Fruit fly (Drosophila melanogaster) whole organism, prepupa: ENCODE measurements around the gene CG42538.

Source experiments
- Blimp-1 ChIP-seq: fragments of 200-800 bp; sonication (Bioruptor generic); optimal IDR thresholded peaks from 3 replicates; lab custom pipeline; 2017; ENCODE audit warnings: missing biosample characterization, missing genetic modification characterization, mild to moderate bottlenecking, moderate library complexity, missing genetic modification reagents
- CG10631 ChIP-seq: fragments of 200-800 bp; sonication (Bioruptor generic); optimal IDR thresholded peaks from 2 replicates; lab custom pipeline; 2016; ENCODE audit warnings: missing biosample characterization, missing genetic modification characterization
- CG11294 ChIP-seq: fragments of 200-800 bp; sonication (Bioruptor generic); IDR thresholded peaks from 2 replicates; pipeline ENCODE4 v1.3.6; 2022; ENCODE audit warnings: missing biosample characterization, missing genetic modification characterization
- CG11762 ChIP-seq: fragments of 200-800 bp; sonication (Bioruptor generic); optimal IDR thresholded peaks from 3 replicates; lab custom pipeline; 2016; ENCODE audit warnings: missing biosample characterization, missing genetic modification characterization; ENCODE audit not compliant: insufficient read depth
- CG11902 ChIP-seq: fragments of 200-800 bp; sonication (Bioruptor generic); optimal IDR thresholded peaks from 3 replicates; lab custom pipeline; 2016; ENCODE audit warnings: missing biosample characterization, missing genetic modification characterization
- CG1621 ChIP-seq: fragments of 200-800 bp; sonication (Bioruptor generic); optimal IDR thresholded peaks from 3 replicates; lab custom pipeline; 2018; ENCODE audit warnings: missing biosample characterization, mild to moderate bottlenecking, missing genetic modification characterization
- CG16779 ChIP-seq: fragments of 200-800 bp; sonication (Bioruptor generic); optimal IDR thresholded peaks from 3 replicates; lab custom pipeline; 2017; ENCODE audit warnings: missing biosample characterization, mild to moderate bottlenecking, missing genetic modification characterization
- CG3032 ChIP-seq: fragments of 200-800 bp; optimal IDR thresholded peaks from 2 replicates; lab custom pipeline; 2019; ENCODE audit warnings: missing biosample characterization, mild to moderate bottlenecking, missing genetic modification characterization, moderate library complexity
- CG32006 ChIP-seq: fragments of 200-800 bp; sonication (Bioruptor generic); optimal IDR thresholded peaks from 3 replicates; lab custom pipeline; 2017; ENCODE audit warnings: missing biosample characterization, mild to moderate bottlenecking, missing genetic modification characterization
- CG6163 ChIP-seq: fragments of 200-800 bp; sonication (Bioruptor generic); IDR thresholded peaks from 3 replicates; pipeline ENCODE4 v1.3.6; 2022; ENCODE audit warnings: missing biosample characterization, missing genetic modification characterization
- CG6276 ChIP-seq: fragments of 200-800 bp; sonication (Bioruptor generic); optimal IDR thresholded peaks from 2 replicates; lab custom pipeline; 2017; ENCODE audit warnings: missing biosample characterization, mild to moderate bottlenecking, missing genetic modification characterization
- CG6792 ChIP-seq: fragments of 200-800 bp; sonication (Bioruptor generic); optimal IDR thresholded peaks from 3 replicates; lab custom pipeline; 2016; ENCODE audit warnings: missing biosample characterization, missing genetic modification characterization
- CG6854 ChIP-seq: fragments of 200-800 bp; sonication (Bioruptor generic); optimal IDR thresholded peaks from 2 replicates; lab custom pipeline; 2017; ENCODE audit warnings: missing biosample characterization, mild to moderate bottlenecking, missing genetic modification characterization
- CG7368 ChIP-seq: fragments of 200-800 bp; sonication (Bioruptor generic); optimal IDR thresholded peaks from 3 replicates; lab custom pipeline; 2016; ENCODE audit warnings: missing biosample characterization, missing genetic modification characterization
- CG8119 ChIP-seq: fragments of 200-800 bp; sonication (Bioruptor generic); IDR thresholded peaks from 3 replicates; pipeline ENCODE4 v1.3.6; 2022; ENCODE audit warnings: missing biosample characterization, missing genetic modification characterization
- CG8319 ChIP-seq: fragments of 200-800 bp; sonication (Bioruptor generic); optimal IDR thresholded peaks from 3 replicates; lab custom pipeline; 2016; ENCODE audit warnings: missing biosample characterization, missing genetic modification characterization
- CG8632 ChIP-seq: fragments of 200-800 bp; sonication (Bioruptor generic); optimal IDR thresholded peaks from 3 replicates; lab custom pipeline; 2016; ENCODE audit warnings: missing biosample characterization, missing genetic modification characterization
- CG9139 ChIP-seq: fragments of 200-800 bp; sonication (Bioruptor generic); optimal IDR thresholded peaks from 3 replicates; lab custom pipeline; 2017; ENCODE audit warnings: missing biosample characterization, mild to moderate bottlenecking, missing genetic modification characterization
- Eip75B ChIP-seq: fragments of 200-800 bp; sonication (Bioruptor generic); optimal IDR thresholded peaks from 3 replicates; lab custom pipeline; 2016; ENCODE audit warnings: missing biosample characterization, missing genetic modification characterization
- Eip78C ChIP-seq: fragments of 200-800 bp; sonication (Bioruptor generic); peaks from one replicate; lab custom pipeline; 2016; ENCODE audit warnings: missing biosample characterization, missing genetic modification characterization
- Ets96B ChIP-seq: fragments of 200-800 bp; optimal IDR thresholded peaks from 2 replicates; lab custom pipeline; 2019; ENCODE audit warnings: missing biosample characterization, mild to moderate bottlenecking, missing genetic modification characterization, moderate library complexity
- Gug ChIP-seq: fragments of 200-800 bp; sonication (Bioruptor generic); IDR thresholded peaks from 2 replicates; pipeline ENCODE4 v1.3.6; 2022; ENCODE audit warnings: missing biosample characterization, missing genetic modification characterization
- Hr39 ChIP-seq: fragments of 200-800 bp; sonication (Bioruptor generic); optimal IDR thresholded peaks from 2 replicates; lab custom pipeline; 2016; ENCODE audit warnings: missing biosample characterization, missing genetic modification characterization
- Hr4 ChIP-seq: fragments of 200-800 bp; sonication (Bioruptor generic); optimal IDR thresholded peaks from 3 replicates; lab custom pipeline; 2016; ENCODE audit warnings: missing biosample characterization, missing genetic modification characterization
- Lpt ChIP-seq: fragments of 200-800 bp; sonication (Bioruptor generic); optimal IDR thresholded peaks from 3 replicates; lab custom pipeline; 2016; ENCODE audit warnings: missing biosample characterization, missing genetic modification characterization
- OdsH ChIP-seq: fragments of 200-800 bp; sonication (Bioruptor generic); optimal IDR thresholded peaks from 3 replicates; lab custom pipeline; 2016; ENCODE audit warnings: missing biosample characterization, missing genetic modification characterization
- Smox ChIP-seq: fragments of 200-800 bp; sonication (Bioruptor generic); optimal IDR thresholded peaks from 3 replicates; lab custom pipeline; 2016; ENCODE audit warnings: missing biosample characterization, missing genetic modification characterization
- Sox14 ChIP-seq: fragments of 200-800 bp; sonication (Bioruptor generic); optimal IDR thresholded peaks from 3 replicates; lab custom pipeline; 2016; ENCODE audit warnings: missing biosample characterization, missing genetic modification characterization
- achi ChIP-seq: fragments of 200-800 bp; sonication (Bioruptor generic); optimal IDR thresholded peaks from 3 replicates; lab custom pipeline; 2016; ENCODE audit warnings: missing biosample characterization, missing genetic modification characterization
- cyc ChIP-seq: fragments of 200-800 bp; sonication (Bioruptor generic); optimal IDR thresholded peaks from 3 replicates; lab custom pipeline; 2016; ENCODE audit warnings: missing biosample characterization, missing genetic modification characterization
- dsx ChIP-seq: fragments of 200-800 bp; optimal IDR thresholded peaks from 3 replicates; lab custom pipeline; 2019; ENCODE audit warnings: missing biosample characterization, mild to moderate bottlenecking, missing genetic modification characterization, moderate library complexity; ENCODE audit not compliant: poor library complexity, severe bottlenecking
- esn ChIP-seq: fragments of 200-800 bp; sonication (Bioruptor generic); optimal IDR thresholded peaks from 2 replicates; lab custom pipeline; 2016; ENCODE audit warnings: missing biosample characterization, mild to moderate bottlenecking, missing genetic modification characterization, moderate library complexity
- fd59A ChIP-seq: fragments of 200-800 bp; sonication (Bioruptor generic); optimal IDR thresholded peaks from 2 replicates; lab custom pipeline; 2017; ENCODE audit warnings: missing biosample characterization, mild to moderate bottlenecking, missing genetic modification characterization, missing genetic modification reagents
- fd85E ChIP-seq: fragments of 200-800 bp; sonication (Bioruptor generic); optimal IDR thresholded peaks from 3 replicates; lab custom pipeline; 2016; ENCODE audit warnings: missing biosample characterization, missing genetic modification characterization
- lz ChIP-seq: fragments of 200-800 bp; sonication (Bioruptor generic); optimal IDR thresholded peaks from 3 replicates; lab custom pipeline; 2016; ENCODE audit warnings: missing biosample characterization, missing genetic modification characterization
- net ChIP-seq: fragments of 200-800 bp; sonication (Bioruptor generic); optimal IDR thresholded peaks from 3 replicates; lab custom pipeline; 2016; ENCODE audit warnings: missing biosample characterization, missing genetic modification characterization
- pdm3 ChIP-seq: fragments of 200-800 bp; sonication (Bioruptor generic); optimal IDR thresholded peaks from 3 replicates; lab custom pipeline; 2016; ENCODE audit warnings: missing biosample characterization, missing genetic modification characterization
- ss ChIP-seq, 2 experiments: fragments of 200-800 bp; sonication (Bioruptor generic); optimal IDR thresholded peaks; 2 replicates in 1 of 2; 3 replicates in 1 of 2; lab custom pipeline; 2017 to 2018; ENCODE audit warnings: mild to moderate bottlenecking in 2 of 2, missing biosample characterization in 2 of 2, missing genetic modification characterization in 2 of 2, moderate library complexity in 1 of 2
- svp ChIP-seq: fragments of 200-800 bp; sonication (Bioruptor generic); peaks from one replicate; lab custom pipeline; 2016; ENCODE audit warnings: missing biosample characterization, missing genetic modification characterization
- vri ChIP-seq: fragments of 200-800 bp; sonication (Bioruptor generic); optimal IDR thresholded peaks from 3 replicates; lab custom pipeline; 2016; ENCODE audit warnings: missing biosample characterization, mild to moderate bottlenecking, missing genetic modification characterization

CG42538 gene

DNA sequence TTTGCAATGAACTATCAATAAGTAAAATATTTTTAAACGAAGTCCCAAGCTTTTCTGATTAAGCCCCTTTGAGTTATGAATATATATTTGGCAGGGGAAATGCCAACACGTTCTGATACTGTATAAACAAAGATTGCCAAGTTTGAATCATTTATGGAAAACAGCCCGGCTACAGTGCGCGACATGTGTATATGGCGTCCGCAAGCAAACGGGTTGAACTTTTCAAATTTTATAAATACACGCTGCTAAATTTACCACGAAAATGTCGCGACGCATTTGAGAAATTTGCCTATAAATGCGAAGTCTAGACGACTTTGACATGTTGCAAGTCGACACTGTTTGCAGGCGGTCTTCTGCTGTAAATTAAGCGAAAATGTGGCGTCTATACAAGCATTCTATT, 13.8 kb downstream of the CG42538 start (continued):
- TF ChIP-seq CG6854 (peak; percentile 52), Lpt (peak; percentile 46), Sox14 (GFP tag; lab: Kevin White, UChicago) (peak; percentile 80), Eip75B (peak; percentile 61), CG9139 (peak; percentile 62), CG11902 (GFP tag; lab: Kevin White, UChicago) (peak; percentile 55), esn (peak; percentile 80), CG6163 (peak; percentile 81), CG16779 (tag; lab: Kevin White, UChicago) (peak; percentile 16), ss (GFP tag; optimal IDR thresholded peaks at IDR 0.05; lab: Kevin White, UChicago) (peak; percentile 45 to 80), net (peak; percentile 71), CG11294 (GFP tag; lab: Robert Waterston, UW) (peak; percentile 45; the same call in 1 of the 2 replicates)

DNA sequence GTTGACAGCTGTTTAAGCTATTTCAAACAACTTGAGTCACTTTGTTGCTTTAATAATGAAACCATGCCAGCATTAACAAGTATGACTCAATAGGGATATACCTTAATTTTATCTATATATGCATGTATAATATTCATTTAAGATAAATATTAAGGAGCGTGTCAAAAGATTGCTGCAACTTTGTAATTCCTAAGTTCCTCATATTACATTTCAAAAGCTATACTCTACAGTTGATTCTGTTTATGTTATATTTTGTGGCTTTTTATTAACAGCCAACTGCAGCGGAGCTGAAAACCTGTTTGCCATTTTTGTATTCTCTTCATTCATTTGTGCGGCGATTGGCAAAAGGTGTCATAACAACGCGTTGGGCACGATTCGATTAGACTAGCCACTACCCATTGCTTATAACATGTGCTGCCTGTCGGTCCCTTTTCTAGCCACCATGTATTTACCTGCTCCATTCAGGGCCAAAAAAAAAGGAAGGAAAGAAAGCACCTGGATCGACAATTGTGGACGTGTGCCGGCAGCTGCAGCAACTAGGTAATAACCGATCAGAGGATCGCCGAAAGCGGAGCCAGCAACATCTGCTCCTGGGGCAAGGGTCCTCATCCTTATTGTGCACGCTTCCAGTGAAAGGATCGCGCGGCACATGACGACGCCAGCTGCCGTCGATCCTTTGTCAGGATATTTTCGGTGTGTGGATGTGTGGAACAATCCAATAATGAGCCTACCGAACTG, 14.6 kb downstream of the CG42538 start:
- TF ChIP-seq Eip75B (no peak), Smox (GFP tag; lab: Kevin White, UChicago) (no peak), CG11762 (GFP tag; lab: Kevin White, UChicago) (no peak), CG3032 (tag; lab: Kevin White, UChicago) (peak; percentile 17), CG6163 (0 out of 3 replicates have a peak, but pooled peaks have one; percentile 5), CG1621 (tag; lab: Kevin White, UChicago) (no peak), CG32006 (GFP tag; lab: Kevin White, UChicago) (no peak), CG6276 (GFP tag; lab: Kevin White, UChicago) (no peak), Hr4 (GFP tag; lab: Kevin White, UChicago) (no peak), Blimp-1 (GFP tag; lab: Kevin White, UChicago) (no peak), CG8319 (GFP tag; lab: Kevin White, UChicago) (no peak), CG6792 (GFP tag; lab: Kevin White, UChicago) (no peak), fd59A (no peak), ss (GFP tag; optimal IDR thresholded peaks at IDR 0.05; lab: Kevin White, UChicago) (peak in 1 of 2 experiments; percentile 19), dsx (GFP tag; lab: Kevin White, UChicago) (peak; percentile 95), CG8632 (GFP tag; lab: Kevin White, UChicago) (no peak), CG10631 (GFP tag; lab: Kevin White, UChicago) (no peak), vri (GFP tag; lab: Kevin White, UChicago) (peak; percentile 37), Eip78C (GFP tag; lab: Kevin White, UChicago) (peak; percentile 18), Lpt (no peak), pdm3 (no peak), lz (GFP tag; lab: Kevin White, UChicago) (no peak), CG8119 (GFP tag; lab: Robert Waterston, UW) (no peak; the same call in 2 of the 3 replicates), CG11902 (GFP tag; lab: Kevin White, UChicago) (no peak), svp (GFP tag; lab: Kevin White, UChicago) (peak; percentile 49), fd85E (GFP tag; lab: Kevin White, UChicago) (no peak), Gug (no peak), OdsH (GFP tag; lab: Kevin White, UChicago) (peak; percentile 16), achi (GFP tag; lab: Kevin White, UChicago) (no peak), Ets96B (tag; lab: Kevin White, UChicago) (peak; percentile 37), cyc (GFP tag; lab: Kevin White, UChicago) (no peak), esn (no peak), Hr39 (GFP tag; lab: Kevin White, UChicago) (no peak), CG7368 (GFP tag; lab: Kevin White, UChicago) (no peak), CG11294 (GFP tag; lab: Robert Waterston, UW) (no peak)
- TF ChIP-seq, all 60 proteins: peak for 9
